Fruit fly (Drosophila melanogaster) whole organism, prepupa: ENCODE data around the gene osk.

Experiments used
- CG16779 ChIP-seq: fragments of 200-800 bp; sonication (Bioruptor generic); optimal IDR thresholded peaks from 3 replicates; lab custom pipeline; 2017; ENCODE audit warnings: missing biosample characterization, mild to moderate bottlenecking, missing genetic modification characterization
- CG9139 ChIP-seq: fragments of 200-800 bp; sonication (Bioruptor generic); optimal IDR thresholded peaks from 3 replicates; lab custom pipeline; 2017; ENCODE audit warnings: missing biosample characterization, mild to moderate bottlenecking, missing genetic modification characterization
- Eip93F ChIP-seq: fragments of 200-800 bp; sonication (Bioruptor generic); optimal IDR thresholded peaks from 2 replicates; lab custom pipeline; 2016; ENCODE audit warnings: missing biosample characterization, mild to moderate bottlenecking, missing genetic modification characterization
- Hr39 ChIP-seq: fragments of 200-800 bp; sonication (Bioruptor generic); optimal IDR thresholded peaks from 2 replicates; lab custom pipeline; 2016; ENCODE audit warnings: missing biosample characterization, missing genetic modification characterization
- Lpt ChIP-seq: fragments of 200-800 bp; sonication (Bioruptor generic); optimal IDR thresholded peaks from 3 replicates; lab custom pipeline; 2016; ENCODE audit warnings: missing biosample characterization, missing genetic modification characterization
- Sox102F ChIP-seq: fragments of 200-800 bp; sonication (Bioruptor generic); optimal IDR thresholded peaks from 2 replicates; lab custom pipeline; 2016; ENCODE audit warnings: missing biosample characterization, mild to moderate bottlenecking, missing genetic modification characterization
- Sox14 ChIP-seq: fragments of 200-800 bp; sonication (Bioruptor generic); optimal IDR thresholded peaks from 3 replicates; lab custom pipeline; 2016; ENCODE audit warnings: missing biosample characterization, missing genetic modification characterization
- cyc ChIP-seq: fragments of 200-800 bp; sonication (Bioruptor generic); optimal IDR thresholded peaks from 3 replicates; lab custom pipeline; 2016; ENCODE audit warnings: missing biosample characterization, missing genetic modification characterization
- lz ChIP-seq: fragments of 200-800 bp; sonication (Bioruptor generic); optimal IDR thresholded peaks from 3 replicates; lab custom pipeline; 2016; ENCODE audit warnings: missing biosample characterization, missing genetic modification characterization
- topi ChIP-seq: fragments of 200-800 bp; sonication (Bioruptor generic); optimal IDR thresholded peaks from 3 replicates; lab custom pipeline; 2016; ENCODE audit warnings: missing biosample characterization, missing genetic modification characterization

DNA sequence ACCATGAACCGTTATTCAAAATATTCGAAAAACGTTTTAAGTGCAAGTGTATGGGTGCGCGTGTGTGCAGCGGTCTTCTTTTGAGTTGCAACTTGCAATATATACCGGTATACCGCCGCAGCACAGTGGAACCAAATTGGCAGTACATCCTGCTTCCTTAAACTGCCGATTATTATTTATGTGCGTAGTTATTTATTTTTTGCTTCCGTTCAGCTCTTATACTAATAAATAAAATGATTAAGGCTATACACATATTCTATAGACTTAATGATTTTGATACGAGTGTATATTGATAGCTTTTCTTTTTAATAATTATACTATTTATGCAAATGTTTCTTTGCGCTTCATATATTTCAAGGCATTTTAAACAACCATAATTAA is 35.0 kb downstream of the osk start:
- TF ChIP-seq CG9139 (GFP tag; lab: Kevin White, UChicago) (no peak), CG16779 (tag; lab: Kevin White, UChicago) (no peak), Hr39 (GFP tag; lab: Kevin White, UChicago) (peak; percentile 21), Lpt (GFP tag; lab: Kevin White, UChicago) (no peak), Eip93F (GFP tag; lab: Kevin White, UChicago) (no peak), Sox14 (GFP tag; lab: Kevin White, UChicago) (no peak), cyc (GFP tag; lab: Kevin White, UChicago) (no peak), Sox102F (peak; percentile 28), topi (GFP tag; lab: Kevin White, UChicago) (no peak), lz (peak; percentile 10)
